Fruit fly (Drosophila melanogaster): ENCODE data around the gene Elo68beta.

The Elo68beta gene

dm6 chr3L:11053843-11054242 lies 47.7 kb downstream of the Elo68beta start, which contains the start of gene CG7888 (continued):
- TF ChIP-seq Med (GFP tag) (peak; percentile 26), CG2199 (GFP tag; IDR thresholded peaks at IDR 0.05) (0 out of 3 replicates have a peak, but pooled peaks have one; percentile 57), CG13894 (tag; optimal IDR thresholded peaks at IDR 0.05) (peak; percentile 63)

- TF ChIP-seq CG3407 (GFP tag; optimal IDR thresholded peaks at IDR 0.05) (no peak), Drgx (GFP tag; IDR thresholded peaks at IDR 0.05) (peak; percentile 57; the same call in 1 of the 2 replicates), Ets65A (GFP tag) (peak; percentile 91)
These were observed 48.7 kb downstream of the Elo68beta start for dm6 chr3L:11052760-11053259.

dm6 chr3L:11051271-11051670 lies 50.2 kb downstream of the Elo68beta start, which contains the start of gene CG43693:
Gene CG43693, minus strand, starts transcription at chr3L:11051371.
- TF ChIP-seq CG9797 (GFP tag; optimal IDR thresholded peaks at IDR 0.05), result no peak
- 0 out of 3 replicates have a peak, but pooled peaks have one; percentile 41 for TF ChIP-seq hb (GFP tag; IDR thresholded peaks at IDR 0.05; ENCODE audit: partially characterized antibody)
